Worm (Caenorhabditis elegans) whole organism, L4/young adult: ENCODE data around the gene C16C8.19.

ENCODE experiments used
- W03F9.2 ChIP-seq: fragments of 150-350 bp; optimal IDR thresholded peaks from 2 replicates; lab custom pipeline; 2014; ENCODE audit warnings: missing biosample characterization, missing genetic modification characterization
- dao-5 ChIP-seq: sonication (generic microtip); optimal IDR thresholded peaks from 2 replicates; lab custom pipeline; 2016; ENCODE audit warnings: missing genotype, missing genetic modification characterization, moderate library complexity, missing compliant biosample characterization
- him-1 ChIP-seq: sonication (generic microtip); optimal IDR thresholded peaks from 2 replicates; lab custom pipeline; 2016; ENCODE audit warnings: missing genotype, missing genetic modification reagents, missing genetic modification characterization, missing compliant biosample characterization

Gene C16C8.19

ce11 chrII:3458209-3458608 is at the start of gene C16C8.19, which contains the start of gene C16C8.26:
TSS of gene C16C8.19 (plus strand) at chrII:3458487.
TSS of gene C16C8.26 (minus strand) at chrII:3458309.
- TF ChIP-seq him-1 (tag; lab: Kevin White, UChicago), result no peak
- no peak for TF ChIP-seq W03F9.2 (tag; lab: Kevin White, UChicago)
- TF ChIP-seq dao-5 (tag; lab: Kevin White, UChicago), result no peak

ce11 chrII:3414383-3414910 is 43.8 kb upstream of the C16C8.19 start, which contains the start of the genes F18A12.7 and F18A12.2:
TSS of gene F18A12.7 (minus strand) at chrII:3414483.
TSS of gene F18A12.2 (plus strand) at chrII:3414860.
- TF ChIP-seq dao-5 (tag; lab: Kevin White, UChicago) (no peak), him-1 (tag; lab: Kevin White, UChicago) (no peak), W03F9.2 (tag; lab: Kevin White, UChicago) (no peak)

ce11 chrII:3416528-3416927 is 41.8 kb upstream of the C16C8.19 start, which contains the start of gene nep-6:
TSS of gene nep-6 (plus strand) at chrII:3416828.
- TF ChIP-seq him-1 (tag; lab: Kevin White, UChicago) (no peak), dao-5 (tag; lab: Kevin White, UChicago) (no peak), W03F9.2 (tag; lab: Kevin White, UChicago) (no peak)

ce11 chrII:3422938-3423337 is 35.3 kb upstream of the C16C8.19 start:
- no peak for TF ChIP-seq dao-5 (tag; lab: Kevin White, UChicago)
- TF ChIP-seq W03F9.2 (tag; lab: Kevin White, UChicago), result no peak
- no peak for TF ChIP-seq him-1 (tag; lab: Kevin White, UChicago)

ce11 chrII:3425433-3425832 is 32.9 kb upstream of the C16C8.19 start, which contains the start of gene nep-11:
TSS of gene nep-11 (minus strand) at chrII:3425533.
- no peak for TF ChIP-seq W03F9.2 (tag; lab: Kevin White, UChicago)
- TF ChIP-seq him-1 (tag; lab: Kevin White, UChicago), result no peak
- no peak for TF ChIP-seq dao-5 (tag; lab: Kevin White, UChicago)

ce11 chrII:3428158-3428704 is 30.1 kb upstream of the C16C8.19 start:
- no peak for TF ChIP-seq dao-5 (tag; lab: Kevin White, UChicago)
- TF ChIP-seq him-1 (tag; lab: Kevin White, UChicago), result peak; percentile 84

- no peak for TF ChIP-seq W03F9.2 (tag; lab: Kevin White, UChicago)
- TF ChIP-seq him-1 (tag; lab: Kevin White, UChicago), result no peak
- TF ChIP-seq dao-5 (tag; lab: Kevin White, UChicago), result no peak
Measured at ce11 chrII:3429400-3429799, 28.9 kb upstream of the C16C8.19 start, which contains the start of gene C16C8.18. TSS of gene C16C8.18 (plus strand) at chrII:3429700.

ce11 chrII:3434893-3435503 is 23.3 kb upstream of the C16C8.19 start:
- TF ChIP-seq dao-5 (tag; lab: Kevin White, UChicago), result no peak
- no peak for TF ChIP-seq W03F9.2 (tag; lab: Kevin White, UChicago)
- no peak for TF ChIP-seq him-1 (tag; lab: Kevin White, UChicago)

- TF ChIP-seq dao-5 (tag; lab: Kevin White, UChicago) (no peak), W03F9.2 (tag; lab: Kevin White, UChicago) (no peak), him-1 (tag; lab: Kevin White, UChicago) (no peak)
Measured at ce11 chrII:3436412-3436811, 21.9 kb upstream of the C16C8.19 start, which contains the start of gene skpo-2. TSS of gene skpo-2 (minus strand) at chrII:3436512.

- no peak for TF ChIP-seq him-1 (tag; lab: Kevin White, UChicago)
- TF ChIP-seq W03F9.2 (tag; lab: Kevin White, UChicago), result no peak
- no peak for TF ChIP-seq dao-5 (tag; lab: Kevin White, UChicago)
Measured at ce11 chrII:3437393-3437792, 20.9 kb upstream of the C16C8.19 start.

- no peak for TF ChIP-seq W03F9.2 (tag; lab: Kevin White, UChicago)
- TF ChIP-seq him-1 (tag; lab: Kevin White, UChicago), result no peak
Measured at ce11 chrII:3438280-3438679, 20.0 kb upstream of the C16C8.19 start.

- TF ChIP-seq him-1 (tag; lab: Kevin White, UChicago), result no peak
- TF ChIP-seq W03F9.2 (tag; lab: Kevin White, UChicago), result no peak
- TF ChIP-seq dao-5 (tag; lab: Kevin White, UChicago), result peak; percentile 73
Measured at ce11 chrII:3439244-3439698, 19.0 kb upstream of the C16C8.19 start.

- TF ChIP-seq dao-5 (tag; lab: Kevin White, UChicago), result no peak
- no peak for TF ChIP-seq him-1 (tag; lab: Kevin White, UChicago)
- no peak for TF ChIP-seq W03F9.2 (tag; lab: Kevin White, UChicago)
Measured at ce11 chrII:3439842-3440640, 18.2 kb upstream of the C16C8.19 start.
